Fruit fly (Drosophila melanogaster) whole organism, pupa: ENCODE measurements around the gene mbo.

ENCODE experiments used
- CG10348 ChIP-seq: fragments of 200-800 bp; sonication (Bioruptor generic); IDR thresholded peaks from 2 replicates; pipeline ENCODE4 v1.3.6; 2022; ENCODE audit warnings: missing biosample characterization, missing genetic modification characterization
- CG12605 ChIP-seq: fragments of 200-800 bp; sonication (Bioruptor generic); IDR thresholded peaks from 2 replicates; pipeline ENCODE4 v1.3.6; 2022; ENCODE audit warnings: missing biosample characterization, missing genetic modification characterization
- CG13204 ChIP-seq: fragments of 200-800 bp; sonication (Bioruptor generic); optimal IDR thresholded peaks from 2 replicates; lab custom pipeline; 2018; ENCODE audit warnings: missing biosample characterization, mild to moderate bottlenecking, missing genetic modification characterization, moderate library complexity
- CG14655 ChIP-seq: fragments of 200-800 bp; sonication (Bioruptor generic); optimal IDR thresholded peaks from 3 replicates; lab custom pipeline; 2017; ENCODE audit warnings: mild to moderate bottlenecking, missing biosample characterization, missing genetic modification reagents, missing genetic modification characterization
- CG15710 ChIP-seq: fragments of 200-800 bp; sonication (Bioruptor generic); optimal IDR thresholded peaks from 2 replicates; lab custom pipeline; 2018; ENCODE audit warnings: missing biosample characterization, mild to moderate bottlenecking, missing genetic modification characterization, moderate library complexity
- CG17806 ChIP-seq: fragments of 200-800 bp; sonication (Bioruptor generic); optimal IDR thresholded peaks from 2 replicates; lab custom pipeline; 2018; ENCODE audit warnings: missing biosample characterization, mild to moderate bottlenecking, missing genetic modification characterization, moderate library complexity
- CG32121 ChIP-seq: fragments of 200-800 bp; sonication (Bioruptor generic); IDR thresholded peaks from 2 replicates; pipeline ENCODE4 v1.3.6; 2022; ENCODE audit warnings: missing biosample characterization, missing genetic modification characterization
- CG34367 ChIP-seq: fragments of 200-800 bp; sonication (Bioruptor generic); optimal IDR thresholded peaks from 2 replicates; lab custom pipeline; 2018; ENCODE audit warnings: missing biosample characterization, mild to moderate bottlenecking, missing genetic modification characterization
- CG4496 ChIP-seq: fragments of 200-800 bp; sonication (Bioruptor generic); IDR thresholded peaks from 3 replicates; pipeline ENCODE4 v1.3.6; 2022; ENCODE audit warnings: missing biosample characterization, missing genetic modification characterization
- CG8159 ChIP-seq: fragments of 200-800 bp; sonication (Bioruptor generic); optimal IDR thresholded peaks from 3 replicates; lab custom pipeline; 2018; ENCODE audit warnings: missing biosample characterization, mild to moderate bottlenecking, missing genetic modification characterization, moderate library complexity
- CG8301 ChIP-seq: fragments of 200-800 bp; sonication (Bioruptor generic); optimal IDR thresholded peaks from 2 replicates; lab custom pipeline; 2018; ENCODE audit warnings: missing biosample characterization, mild to moderate bottlenecking, missing genetic modification characterization
- CG9948 ChIP-seq: fragments of 200-800 bp; sonication (Bioruptor generic); optimal IDR thresholded peaks from 2 replicates; lab custom pipeline; 2018; ENCODE audit warnings: missing biosample characterization, mild to moderate bottlenecking, missing genetic modification characterization, moderate library complexity
- D1 ChIP-seq: fragments of 200-800 bp; sonication (Bioruptor generic); optimal IDR thresholded peaks from 2 replicates; lab custom pipeline; 2018; ENCODE audit warnings: missing biosample characterization, mild to moderate bottlenecking, missing genetic modification characterization, moderate library complexity
- EcR ChIP-seq: fragments of 200-800 bp; sonication (Bioruptor generic); optimal IDR thresholded peaks from 3 replicates; lab custom pipeline; 2019; ENCODE audit warnings: missing biosample characterization, missing genetic modification characterization, mild to moderate bottlenecking, moderate library complexity, missing genetic modification reagents
- Ets98B ChIP-seq: fragments of 200-800 bp; sonication (Bioruptor generic); IDR thresholded peaks from 2 replicates; pipeline ENCODE4 v1.3.6; 2022; ENCODE audit warnings: missing biosample characterization, missing genetic modification characterization
- Pif1A ChIP-seq: fragments of 200-800 bp; sonication (Bioruptor generic); optimal IDR thresholded peaks from 3 replicates; lab custom pipeline; 2016; ENCODE audit warnings: missing biosample characterization, missing genetic modification characterization
- Pif1B ChIP-seq: fragments of 200-800 bp; sonication (Bioruptor generic); optimal IDR thresholded peaks from 3 replicates; lab custom pipeline; 2016; ENCODE audit warnings: missing biosample characterization, missing genetic modification characterization
- Snoo ChIP-seq: fragments of 200-800 bp; sonication (Bioruptor generic); optimal IDR thresholded peaks from 3 replicates; lab custom pipeline; 2017; ENCODE audit warnings: missing biosample characterization, mild to moderate bottlenecking, missing genetic modification characterization, inconsistent platforms
- fd96Ca ChIP-seq: fragments of 200-800 bp; sonication (Bioruptor generic); IDR thresholded peaks from 3 replicates; pipeline ENCODE4 v1.3.6; 2022; ENCODE audit warnings: missing biosample characterization, missing genetic modification characterization
- gl ChIP-seq: fragments of 200-800 bp; sonication (Bioruptor generic); optimal IDR thresholded peaks from 2 replicates; lab custom pipeline; 2018; ENCODE audit warnings: missing biosample characterization, mild to moderate bottlenecking, missing genetic modification characterization
- rn ChIP-seq: fragments of 200-800 bp; sonication (Bioruptor generic); IDR thresholded peaks from 2 replicates; pipeline ENCODE4 v1.3.6; 2022; ENCODE audit warnings: missing biosample characterization, missing genetic modification characterization

mbo gene

dm6 chr3R:12699620-12700378 is 20.9 kb upstream of the mbo start:
- TF ChIP-seq D1 (no peak), CG34367 (tag; lab: Kevin White, UChicago) (no peak), Pif1A (GFP tag; lab: Kevin White, UChicago) (no peak), Pif1B (GFP tag; lab: Kevin White, UChicago) (no peak), CG32121 (no peak), rn (no peak), CG12605 (GFP tag; lab: Robert Waterston, UW) (no peak), CG17806 (tag; lab: Kevin White, UChicago) (no peak), CG8301 (tag; lab: Kevin White, UChicago) (no peak), fd96Ca (no peak), CG15710 (tag; lab: Kevin White, UChicago) (no peak), CG13204 (GFP tag; lab: Kevin White, UChicago) (no peak), CG14655 (GFP tag; lab: Kevin White, UChicago) (no peak), CG4496 (GFP tag; lab: Robert Waterston, UW) (no peak)

DNA sequence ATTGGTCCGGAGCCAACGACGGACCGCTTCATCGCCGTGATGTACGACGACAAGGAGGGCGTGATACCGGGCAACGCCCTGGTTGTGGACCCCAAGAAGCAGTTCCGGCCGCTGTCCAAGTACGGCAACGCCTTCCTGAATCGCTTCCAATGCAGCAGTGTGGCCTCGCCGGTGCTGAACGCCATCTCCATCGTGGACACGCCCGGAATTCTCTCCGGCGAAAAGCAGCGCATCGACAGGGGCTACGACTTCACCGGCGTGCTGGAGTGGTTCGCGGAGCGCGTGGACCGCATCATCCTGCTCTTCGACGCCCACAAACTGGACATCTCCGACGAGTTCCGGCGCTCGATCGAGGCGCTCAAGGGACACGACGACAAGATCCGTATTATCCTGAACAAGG is 19.5 kb upstream of the mbo start:
- TF ChIP-seq Ets98B (GFP tag; lab: Robert Waterston, UW) (no peak), CG34367 (tag; lab: Kevin White, UChicago) (no peak), CG8159 (tag; lab: Kevin White, UChicago) (no peak), fd96Ca (no peak), EcR (GFP tag; lab: Kevin White, UChicago) (no peak), CG10348 (no peak), CG4496 (GFP tag; lab: Robert Waterston, UW) (no peak), Snoo (tag; lab: Kevin White, UChicago) (no peak), rn (no peak)
- TF ChIP-seq, all 21 proteins: peak for 0

dm6 chr3R:12697571-12698039 is 18.8 kb upstream of the mbo start:
- TF ChIP-seq CG12605 (GFP tag; lab: Robert Waterston, UW) = no peak
- TF ChIP-seq CG4496 (GFP tag; lab: Robert Waterston, UW) = 0 out of 3 replicates have a peak, but pooled peaks have one; percentile 34

dm6 chr3R:12697022-12697421 is 18.2 kb upstream of the mbo start, which contains the start of gene Past1:
Gene Past1 (plus strand): TSS chr3R:12697322.
- TF ChIP-seq CG10348 = no peak
- no peak for TF ChIP-seq CG17806 (tag; lab: Kevin White, UChicago)
- no peak for TF ChIP-seq CG34367 (tag; lab: Kevin White, UChicago)
- TF ChIP-seq CG4496 (GFP tag; lab: Robert Waterston, UW) = no peak
- TF ChIP-seq D1 = no peak
- TF ChIP-seq Pif1B (GFP tag; lab: Kevin White, UChicago) = no peak
- TF ChIP-seq Snoo (tag; lab: Kevin White, UChicago) = no peak
- no peak for TF ChIP-seq Pif1A (GFP tag; lab: Kevin White, UChicago)
- TF ChIP-seq CG12605 (GFP tag; lab: Robert Waterston, UW) = no peak
- TF ChIP-seq CG15710 (tag; lab: Kevin White, UChicago) = no peak
- TF ChIP-seq CG8301 (tag; lab: Kevin White, UChicago) = no peak
- TF ChIP-seq rn = no peak
- no peak for TF ChIP-seq CG13204 (GFP tag; lab: Kevin White, UChicago)

DNA sequence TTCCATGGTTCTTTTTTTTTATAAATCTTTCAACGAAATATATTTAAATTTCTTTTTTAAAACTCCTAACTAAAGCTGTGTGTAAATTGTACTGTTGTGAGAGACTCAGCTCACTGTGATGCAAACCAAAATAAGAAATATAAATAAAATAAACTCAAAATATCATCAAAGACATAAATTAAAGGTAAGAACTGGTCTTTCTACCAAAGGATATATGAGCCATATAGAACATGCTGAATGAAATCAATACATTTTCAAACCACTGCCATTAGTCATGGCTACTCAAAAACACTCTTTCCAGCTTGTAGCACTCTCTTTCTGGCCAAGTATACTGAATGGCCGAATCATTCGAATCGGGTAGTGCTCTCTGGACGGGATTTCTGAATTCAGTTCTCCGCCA is 15.9 kb upstream of the mbo start, which contains the start of the genes CG14391 and NijC:
TSS of gene CG14391 (minus strand) at position 101 of the 400 bp plus-strand sequence.
TSS of gene NijC (plus strand) at position 388 of the 400 bp plus-strand sequence.
- no peak for TF ChIP-seq CG8301 (tag; lab: Kevin White, UChicago)
- TF ChIP-seq Snoo (tag; lab: Kevin White, UChicago) = no peak
- no peak for TF ChIP-seq CG10348
- TF ChIP-seq Ets98B (GFP tag; lab: Robert Waterston, UW) = no peak
- TF ChIP-seq Pif1A (GFP tag; lab: Kevin White, UChicago) = no peak
- no peak for TF ChIP-seq gl
- TF ChIP-seq CG9948 (tag; lab: Kevin White, UChicago) = no peak
- no peak for TF ChIP-seq Pif1B (GFP tag; lab: Kevin White, UChicago)

dm6 chr3R:12692497-12692896 is 13.6 kb upstream of the mbo start, which contains the start of gene CG31347:
Gene CG31347 (minus strand): TSS chr3R:12692597.
- no peak for TF ChIP-seq CG8159 (tag; lab: Kevin White, UChicago)
- TF ChIP-seq CG14655 (GFP tag; lab: Kevin White, UChicago) = no peak
- no peak for TF ChIP-seq CG34367 (tag; lab: Kevin White, UChicago)
- no peak for TF ChIP-seq Pif1A (GFP tag; lab: Kevin White, UChicago)
- TF ChIP-seq CG13204 (GFP tag; lab: Kevin White, UChicago) = no peak
- no peak for TF ChIP-seq Pif1B (GFP tag; lab: Kevin White, UChicago)
- no peak for TF ChIP-seq CG15710 (tag; lab: Kevin White, UChicago)
- TF ChIP-seq EcR (GFP tag; lab: Kevin White, UChicago) = no peak
